Worm (Caenorhabditis elegans) whole organism, young adult: ENCODE measurements around the gene C27H6.9.
A peak's percentile ranks its signal among the peaks of the same experiment; 100 is the strongest.

Source experiments
- B0019.2 ChIP-seq: fragments of 200-800 bp; sonication (Bioruptor generic); conservative IDR thresholded peaks from 2 replicates; pipeline ENCODE4 v1.3.6; 2022; ENCODE audit warnings: missing genetic modification reagents, missing genetic modification characterization, missing compliant biosample characterization
- B0336.3 ChIP-seq: fragments of 200-800 bp; sonication (Bioruptor generic); IDR thresholded peaks from 2 replicates; pipeline ENCODE4 v1.3.6; 2022; ENCODE audit warnings: missing genetic modification characterization, missing compliant biosample characterization
- C06A6.2 ChIP-seq: fragments of 200-800 bp; sonication (Bioruptor generic); conservative IDR thresholded peaks from 2 replicates; pipeline ENCODE4 v1.3.6; 2022; ENCODE audit warnings: missing genetic modification characterization, missing compliant biosample characterization
- C17E4.6 ChIP-seq: fragments of 200-800 bp; sonication (Bioruptor generic); IDR thresholded peaks from 2 replicates; pipeline ENCODE4 v1.3.6; 2022; ENCODE audit warnings: missing genetic modification reagents, missing genetic modification characterization, missing compliant biosample characterization
- D2030.7 ChIP-seq: fragments of 200-800 bp; sonication (Bioruptor generic); IDR thresholded peaks from 2 replicates; pipeline ENCODE4 v1.3.6; 2022; ENCODE audit warnings: missing genetic modification reagents, missing genetic modification characterization, missing compliant biosample characterization
- F23B12.7 ChIP-seq: sonication (generic microtip); optimal IDR thresholded peaks from 2 replicates; lab custom pipeline; 2017; ENCODE audit warnings: missing genetic modification characterization, mild to moderate bottlenecking, missing compliant biosample characterization, antibody characterized with exemption, moderate library complexity; ENCODE audit not compliant: insufficient read depth
- F33H1.4 ChIP-seq: fragments of 200-800 bp; sonication (Bioruptor generic); IDR thresholded peaks from 2 replicates; pipeline ENCODE4 v1.3.6; 2022; ENCODE audit warnings: missing genetic modification reagents, missing genetic modification characterization, missing compliant biosample characterization
- F49E8.2 ChIP-seq: sonication (generic microtip); optimal IDR thresholded peaks from 3 replicates; lab custom pipeline; 2017; ENCODE audit warnings: missing genetic modification characterization, mild to moderate bottlenecking, missing compliant biosample characterization, antibody characterized with exemption, moderate library complexity; ENCODE audit not compliant: insufficient read depth
- F55B11.4 ChIP-seq: sonication (generic microtip); optimal IDR thresholded peaks from 2 replicates; lab custom pipeline; 2016; ENCODE audit warnings: missing compliant biosample characterization, missing genetic modification characterization, borderline replicate concordance; ENCODE audit not compliant: insufficient read depth
- F57A8.1 ChIP-seq: fragments of 200-800 bp; sonication (Bioruptor generic); optimal IDR thresholded peaks from 2 replicates; lab custom pipeline; 2018; ENCODE audit warnings: mild to moderate bottlenecking, missing genetic modification characterization, moderate library complexity, missing compliant biosample characterization
- K11D2.4 ChIP-seq: fragments of 200-800 bp; sonication (Bioruptor generic); IDR thresholded peaks from 2 replicates; pipeline ENCODE4 v1.3.6; 2022; ENCODE audit warnings: missing genetic modification reagents, missing genetic modification characterization, missing compliant biosample characterization
- Y53G8AR.9 ChIP-seq: fragments of 200-800 bp; sonication (Bioruptor generic); conservative IDR thresholded peaks from 2 replicates; pipeline ENCODE4 v1.3.6; 2022; ENCODE audit warnings: missing genetic modification reagents, missing genetic modification characterization, missing compliant biosample characterization
- Y56A3A.18 ChIP-seq: fragments of 200-800 bp; sonication (Bioruptor generic); IDR thresholded peaks from 2 replicates; pipeline ENCODE4 v1.3.6; 2022; ENCODE audit warnings: missing genetic modification reagents, missing genetic modification characterization, missing compliant biosample characterization
- attf-3 ChIP-seq: fragments of 200-800 bp; sonication (Bioruptor generic); conservative IDR thresholded peaks from 2 replicates; pipeline ENCODE4 v1.3.6; 2022; ENCODE audit warnings: missing genetic modification reagents, missing genetic modification characterization, missing compliant biosample characterization
- attf-5 ChIP-seq: fragments of 200-800 bp; sonication (Bioruptor generic); optimal IDR thresholded peaks from 2 replicates; lab custom pipeline; 2018; ENCODE audit warnings: mild to moderate bottlenecking, missing genetic modification characterization, missing compliant biosample characterization
- bed-1 ChIP-seq: fragments of 200-800 bp; sonication (Bioruptor generic); IDR thresholded peaks from 2 replicates; pipeline ENCODE4 v1.3.6; 2022; ENCODE audit warnings: missing genetic modification reagents, missing genetic modification characterization, missing compliant biosample characterization
- ceh-79 ChIP-seq: sonication (generic microtip); optimal IDR thresholded peaks from 2 replicates; lab custom pipeline; 2017; ENCODE audit warnings: mild to moderate bottlenecking, missing genetic modification characterization, missing compliant biosample characterization
- ceh-91 ChIP-seq: fragments of 200-800 bp; sonication (Bioruptor generic); IDR thresholded peaks from 2 replicates; pipeline ENCODE4 v1.3.6; 2022; ENCODE audit warnings: missing genetic modification reagents, missing genetic modification characterization, missing compliant biosample characterization
- dox-1 ChIP-seq: fragments of 200-800 bp; sonication (Bioruptor generic); IDR thresholded peaks from 2 replicates; pipeline ENCODE4 v1.3.6; 2022; ENCODE audit warnings: missing genetic modification reagents, missing genetic modification characterization, missing compliant biosample characterization
- ekl-4 ChIP-seq: fragments of 200-800 bp; sonication (Bioruptor generic); IDR thresholded peaks from 2 replicates; pipeline ENCODE4 v1.3.6; 2022; ENCODE audit warnings: missing genetic modification reagents, missing genetic modification characterization, missing compliant biosample characterization
- fkh-3 ChIP-seq: sonication (generic microtip); optimal IDR thresholded peaks from 2 replicates; lab custom pipeline; 2016; ENCODE audit warnings: mild to moderate bottlenecking, missing genetic modification characterization, missing compliant biosample characterization
- hlh-12 ChIP-seq: sonication (generic microtip); optimal IDR thresholded peaks from 2 replicates; lab custom pipeline; 2016; ENCODE audit warnings: missing genetic modification characterization, missing compliant biosample characterization
- hmg-1.2 ChIP-seq: fragments of 200-800 bp; sonication (Bioruptor generic); IDR thresholded peaks from 2 replicates; pipeline ENCODE4 v1.3.6; 2022; ENCODE audit warnings: missing genetic modification reagents, missing genetic modification characterization, missing compliant biosample characterization
- lin-26 ChIP-seq: fragments of 200-800 bp; sonication (Bioruptor generic); IDR thresholded peaks from 2 replicates; pipeline ENCODE4 v1.3.6; 2022; ENCODE audit warnings: missing genetic modification reagents, missing genetic modification characterization, missing compliant biosample characterization
- lin-35 ChIP-seq, 3 experiments: fragments of 150-350 bp in 2 of 3; sonication (generic microtip) in 1 of 3; optimal IDR thresholded peaks; 2 replicates each; lab custom pipeline; 2014 to 2018; ENCODE audit warnings: missing biosample characterization in 3 of 3, missing genetic modification characterization in 3 of 3, missing genetic modification reagents in 3 of 3
- lir-1 ChIP-seq: fragments of 200-800 bp; sonication (Bioruptor generic); conservative IDR thresholded peaks from 2 replicates; pipeline ENCODE4 v1.3.6; 2022; ENCODE audit warnings: missing genetic modification reagents, missing genetic modification characterization, missing compliant biosample characterization
- lsl-1 ChIP-seq: fragments of 200-800 bp; sonication (Bioruptor generic); optimal IDR thresholded peaks from 2 replicates; lab custom pipeline; 2018; ENCODE audit warnings: mild to moderate bottlenecking, missing genetic modification characterization, moderate library complexity, missing compliant biosample characterization
- madf-3 ChIP-seq: fragments of 200-800 bp; sonication (Bioruptor generic); IDR thresholded peaks from 2 replicates; pipeline ENCODE4 v1.3.6; 2022; ENCODE audit warnings: missing genetic modification reagents, missing genetic modification characterization, missing compliant biosample characterization
- madf-8 ChIP-seq: fragments of 200-800 bp; sonication (Bioruptor generic); conservative IDR thresholded peaks from 2 replicates; pipeline ENCODE4 v1.3.6; 2022; ENCODE audit warnings: missing genetic modification reagents, missing genetic modification characterization, missing compliant biosample characterization
- mel-28 ChIP-seq: sonication (generic microtip); optimal IDR thresholded peaks from 2 replicates; lab custom pipeline; 2016; ENCODE audit warnings: borderline replicate concordance, mild to moderate bottlenecking, missing genetic modification characterization, missing compliant biosample characterization
- nfya-1 ChIP-seq: sonication (generic microtip); optimal IDR thresholded peaks from 2 replicates; lab custom pipeline; 2017; ENCODE audit warnings: antibody characterized with exemption, missing compliant biosample characterization, missing genetic modification characterization, borderline replicate concordance; ENCODE audit not compliant: insufficient read depth
- nfya-2 ChIP-seq: fragments of 200-800 bp; sonication (Bioruptor generic); IDR thresholded peaks from 2 replicates; pipeline ENCODE4 v1.3.6; 2022; ENCODE audit warnings: missing genetic modification reagents, missing genetic modification characterization, missing compliant biosample characterization
- nhr-120 ChIP-seq: fragments of 200-800 bp; sonication (Bioruptor generic); IDR thresholded peaks from 2 replicates; pipeline ENCODE4 v1.3.6; 2022; ENCODE audit warnings: missing genetic modification characterization, missing compliant biosample characterization
- nhr-179 ChIP-seq: sonication (generic microtip); optimal IDR thresholded peaks from 2 replicates; lab custom pipeline; 2016; ENCODE audit warnings: mild to moderate bottlenecking, missing genetic modification characterization, missing compliant biosample characterization
- nhr-80 ChIP-seq: sonication (generic microtip); optimal IDR thresholded peaks from 2 replicates; lab custom pipeline; 2016; ENCODE audit warnings: missing genetic modification characterization, missing compliant biosample characterization
- rec-8 ChIP-seq, 2 experiments: sonication (generic microtip); optimal IDR thresholded peaks; 2 replicates each; lab custom pipeline; 2016; ENCODE audit warnings: mild to moderate bottlenecking in 2 of 2, missing genetic modification characterization in 2 of 2, missing genetic modification reagents in 2 of 2, missing genotype in 2 of 2, missing biosample characterization in 1 of 2, missing compliant biosample characterization in 1 of 2, moderate library complexity in 1 of 2
- repo-1 ChIP-seq: sonication (generic microtip); optimal IDR thresholded peaks from 2 replicates; lab custom pipeline; 2017; ENCODE audit warnings: mild to moderate bottlenecking, missing genetic modification characterization, missing compliant biosample characterization
- rpc-1 ChIP-seq, 2 experiments: fragments of 150-350 bp in 1 of 2; sonication (generic microtip) in 1 of 2; optimal IDR thresholded peaks; 2 replicates each; lab custom pipeline; 2014 to 2018; ENCODE audit warnings: missing biosample characterization in 1 of 2, missing genetic modification characterization in 1 of 2, missing genetic modification reagents in 1 of 2, missing genotype in 1 of 2
- sdz-38 ChIP-seq: sonication (generic microtip); optimal IDR thresholded peaks from 2 replicates; lab custom pipeline; 2016; ENCODE audit warnings: missing genotype, missing genetic modification characterization, missing compliant biosample characterization
- snpc-3.4 ChIP-seq: sonication (generic microtip); optimal IDR thresholded peaks from 2 replicates; lab custom pipeline; 2017; ENCODE audit warnings: missing genetic modification characterization, mild to moderate bottlenecking, missing compliant biosample characterization, antibody characterized with exemption, moderate library complexity, missing genotype, missing genetic modification reagents
- tbp1 ChIP-seq: fragments of 200-800 bp; sonication (Bioruptor generic); optimal IDR thresholded peaks from 2 replicates; lab custom pipeline; 2018; ENCODE audit warnings: mild to moderate bottlenecking, missing genetic modification characterization, missing compliant biosample characterization
- zfh-2 ChIP-seq: fragments of 200-800 bp; sonication (Bioruptor generic); conservative IDR thresholded peaks from 2 replicates; pipeline ENCODE4 v1.3.6; 2022; ENCODE audit warnings: missing genetic modification reagents, missing genetic modification characterization, missing compliant biosample characterization
- ztf-18 ChIP-seq: sonication (generic microtip); optimal IDR thresholded peaks from 2 replicates; lab custom pipeline; 2016; ENCODE audit warnings: missing genotype, mild to moderate bottlenecking, missing genetic modification characterization, missing compliant biosample characterization
- ztf-22 ChIP-seq: fragments of 200-800 bp; sonication (Bioruptor generic); optimal IDR thresholded peaks from 2 replicates; lab custom pipeline; 2018; ENCODE audit warnings: mild to moderate bottlenecking, missing genetic modification characterization, moderate library complexity, missing compliant biosample characterization
- ztf-25 ChIP-seq: fragments of 200-800 bp; sonication (Bioruptor generic); IDR thresholded peaks from 2 replicates; pipeline ENCODE4 v1.3.6; 2022; ENCODE audit warnings: missing genetic modification reagents, missing genetic modification characterization, missing compliant biosample characterization

Gene C27H6.9

ce11 chrV:9965891-9966290, 16.8 kb upstream of the C27H6.9 start:
- TF ChIP-seq madf-8 (GFP tag; lab: Robert Waterston, UW) (no peak), nhr-120 (GFP tag; lab: Robert Waterston, UW) (no peak), nfya-1 (tag; lab: Kevin White, UChicago) (no peak), F33H1.4 (no peak), snpc-3.4 (tag; lab: Kevin White, UChicago) (no peak), madf-3 (GFP tag; lab: Robert Waterston, UW) (0 out of 2 replicates have a peak, but pooled peaks have one; percentile 19), zfh-2 (GFP tag; lab: Robert Waterston, UW) (peak; percentile 36; the same call in 1 of the 2 replicates), attf-5 (GFP tag; lab: Kevin White, UChicago) (no peak)

ce11 chrV:9970119-9970518, 12.5 kb upstream of the C27H6.9 start:
- TF ChIP-seq bed-1 (peak; percentile 94), repo-1 (tag; lab: Kevin White, UChicago) (peak; percentile 94), attf-3 (GFP tag; lab: Robert Waterston, UW) (peak; percentile 43), attf-5 (GFP tag; lab: Kevin White, UChicago) (peak; percentile 85), nhr-80 (peak; percentile 56), tbp1 (GFP tag; lab: Kevin White, UChicago) (peak; percentile 99), F23B12.7 (tag; lab: Kevin White, UChicago) (peak; percentile 94), ceh-79 (tag; lab: Kevin White, UChicago) (peak; percentile 94), lin-35 (GFP tag; optimal IDR thresholded peaks at IDR 0.05; lab: Kevin White, UChicago) (peak in 2 of 3 experiments; percentile 35 to 70), ztf-25 (GFP tag; lab: Robert Waterston, UW) (peak; percentile 95), rec-8 (tag; optimal IDR thresholded peaks at IDR 0.05; lab: Kevin White, UChicago) (peak; percentile 88 to 96), ztf-22 (GFP tag; lab: Kevin White, UChicago) (peak; percentile 75), B0019.2 (no peak), mel-28 (tag; lab: Kevin White, UChicago) (peak; percentile 45), ztf-18 (tag; lab: Kevin White, UChicago) (peak; percentile 85), nhr-179 (tag; lab: Kevin White, UChicago) (peak; percentile 69), dox-1 (peak; percentile 87), Y53G8AR.9 (GFP tag; lab: Robert Waterston, UW) (0 out of 2 replicates have a peak, but pooled peaks have one; percentile 35), hmg-1.2 (GFP tag; lab: Robert Waterston, UW) (peak; percentile 78), lin-26 (GFP tag; lab: Robert Waterston, UW) (peak; percentile 99), rpc-1 (optimal IDR thresholded peaks at IDR 0.05; lab: Kevin White, UChicago) (peak; percentile 99), rpc-1 (tag; optimal IDR thresholded peaks at IDR 0.05; lab: Kevin White, UChicago) (peak; percentile 99), F49E8.2 (tag; lab: Kevin White, UChicago) (peak; percentile 71), D2030.7 (peak; percentile 58), hlh-12 (tag; lab: Kevin White, UChicago) (peak; percentile 74), K11D2.4 (GFP tag; lab: Robert Waterston, UW) (peak; percentile 43; the same call in 1 of the 2 replicates), F55B11.4 (tag; lab: Kevin White, UChicago) (no peak), ekl-4 (GFP tag; lab: Robert Waterston, UW) (peak; percentile 82), nfya-2 (GFP tag; lab: Robert Waterston, UW) (no peak), zfh-2 (GFP tag; lab: Robert Waterston, UW) (peak; percentile 92), C17E4.6 (GFP tag; lab: Robert Waterston, UW) (peak; percentile 72; the same call in 1 of the 2 replicates), B0336.3 (GFP tag; lab: Robert Waterston, UW) (peak; percentile 86), Y56A3A.18 (GFP tag; lab: Robert Waterston, UW) (peak; percentile 93), F57A8.1 (peak; percentile 98), lsl-1 (GFP tag; lab: Kevin White, UChicago) (peak; percentile 53), ceh-91 (no peak; the same call in 1 of the 2 replicates), lir-1 (peak; percentile 42; the same call in 1 of the 2 replicates), fkh-3 (tag; lab: Kevin White, UChicago) (peak; percentile 94), C06A6.2 (GFP tag; lab: Robert Waterston, UW) (peak; percentile 61), sdz-38 (peak; percentile 48)
